Fruit fly (Drosophila melanogaster): Measurements from ENCODE around the gene Polr3C.

Polr3C gene

dm6 chr3R:12448889-12449314 lies 11.3 kb upstream of the Polr3C start, which contains the start of gene CG18549 (continued):
- peak; percentile 81 for TF ChIP-seq unc-4 (GFP tag; IDR thresholded peaks at IDR 0.05; ENCODE audit: partially characterized antibody)
- TF ChIP-seq tap (tag; optimal IDR thresholded peaks at IDR 0.05): peak; percentile 100
- peak; percentile 97 for TF ChIP-seq CG1603 (tag; optimal IDR thresholded peaks at IDR 0.05)
- peak; percentile 100 for TF ChIP-seq CG11456 (GFP tag; IDR thresholded peaks at IDR 0.05)
- peak; percentile 100 for TF ChIP-seq tin (GFP tag; optimal IDR thresholded peaks at IDR 0.05)
- peak; percentile 85 for TF ChIP-seq CG7928 (GFP tag; optimal IDR thresholded peaks at IDR 0.05)
- TF ChIP-seq Xrp1 (GFP tag; IDR thresholded peaks at IDR 0.05): peak; percentile 100
- TF ChIP-seq Oli (tag; optimal IDR thresholded peaks at IDR 0.05): peak; percentile 100
- TF ChIP-seq psq (GFP tag; optimal IDR thresholded peaks at IDR 0.05): peak; percentile 97
- peak; percentile 99 for TF ChIP-seq CG8944 (GFP tag; optimal IDR thresholded peaks at IDR 0.05)
- TF ChIP-seq ranshi (GFP tag; IDR thresholded peaks at IDR 0.05): peak; percentile 100
- peak; percentile 99 for TF ChIP-seq CG43689 (GFP tag; IDR thresholded peaks at IDR 0.05)
- TF ChIP-seq p53 (GFP tag; optimal IDR thresholded peaks at IDR 0.05): peak; percentile 96
- TF ChIP-seq CTCF (GFP tag; optimal IDR thresholded peaks at IDR 0.05): peak; percentile 81
- TF ChIP-seq CG4360 (GFP tag; IDR thresholded peaks at IDR 0.05): peak; percentile 95
- TF ChIP-seq unpg (GFP tag; optimal IDR thresholded peaks at IDR 0.05): peak; percentile 100
- peak; percentile 86 for TF ChIP-seq hbn (GFP tag; IDR thresholded peaks at IDR 0.05; ENCODE audit: partially characterized antibody)
- TF ChIP-seq hb (GFP tag; IDR thresholded peaks at IDR 0.05; ENCODE audit: partially characterized antibody): peak; percentile 72; the same call in 2 of the 3 replicates
- peak; percentile 100 for TF ChIP-seq lilli (GFP tag; optimal IDR thresholded peaks at IDR 0.05)
- TF ChIP-seq Mrtf (GFP tag; IDR thresholded peaks at IDR 0.05): peak; percentile 99
- no peak for TF ChIP-seq Lpt (GFP tag; optimal IDR thresholded peaks at IDR 0.05)
- peak; percentile 99 for TF ChIP-seq Six4 (GFP tag; optimal IDR thresholded peaks at IDR 0.05)
- peak; percentile 100 for TF ChIP-seq ken (GFP tag; IDR thresholded peaks at IDR 0.05)
- peak; percentile 71 for TF ChIP-seq ato (GFP tag; IDR thresholded peaks at IDR 0.05; ENCODE audit: partially characterized antibody)
- peak; percentile 99 for TF ChIP-seq btn (GFP tag; optimal IDR thresholded peaks at IDR 0.05)
- TF ChIP-seq CG6654 (GFP tag; optimal IDR thresholded peaks at IDR 0.05): peak; percentile 94
- peak; percentile 100 for TF ChIP-seq ci (GFP tag; IDR thresholded peaks at IDR 0.05)
- peak; percentile 85 for TF ChIP-seq sna (GFP tag; IDR thresholded peaks at IDR 0.05; ENCODE audit: partially characterized antibody)
- TF ChIP-seq Dfd (GFP tag; optimal IDR thresholded peaks at IDR 0.05): no peak
- peak; percentile 99 for TF ChIP-seq HLH54F (GFP tag; optimal IDR thresholded peaks at IDR 0.05)
- peak; percentile 99 for TF ChIP-seq gro (GFP tag; optimal IDR thresholded peaks at IDR 0.05)
- TF ChIP-seq tup (GFP tag; optimal IDR thresholded peaks at IDR 0.05): peak; percentile 99
- TF ChIP-seq Trl (optimal IDR thresholded peaks at IDR 0.05): peak; percentile 46 to 53
- TF ChIP-seq Trl (GFP tag; optimal IDR thresholded peaks at IDR 0.05): peak; percentile 99
- peak; percentile 100 for TF ChIP-seq Drgx (GFP tag; IDR thresholded peaks at IDR 0.05)
- TF ChIP-seq Dad (GFP tag; optimal IDR thresholded peaks at IDR 0.05): peak; percentile 99
- peak; percentile 99 for TF ChIP-seq CG13894 (tag; optimal IDR thresholded peaks at IDR 0.05)
- peak; percentile 99 for TF ChIP-seq CG13775 (GFP tag; optimal IDR thresholded peaks at IDR 0.05)
- no peak for TF ChIP-seq HLHmδ (GFP tag; optimal IDR thresholded peaks at IDR 0.05)
- peak; percentile 99 for TF ChIP-seq pho (GFP tag; optimal IDR thresholded peaks at IDR 0.05)
- peak; percentile 100 for TF ChIP-seq bcd (GFP tag; optimal IDR thresholded peaks at IDR 0.05)
- peak; percentile 98 for TF ChIP-seq wek (GFP tag; optimal IDR thresholded peaks at IDR 0.05)
- TF ChIP-seq tll (GFP tag; optimal IDR thresholded peaks at IDR 0.05): peak in 1 of 2 experiments; percentile 89
- TF ChIP-seq D19A (tag; optimal IDR thresholded peaks at IDR 0.05): peak; percentile 100
- TF ChIP-seq dan (GFP tag; IDR thresholded peaks at IDR 0.05): peak; percentile 97
- TF ChIP-seq onecut (GFP tag; IDR thresholded peaks at IDR 0.05): peak; percentile 100
- no peak for TF ChIP-seq Hr39 (optimal IDR thresholded peaks at IDR 0.05)
- TF ChIP-seq CG3838 (GFP tag; optimal IDR thresholded peaks at IDR 0.05): peak; percentile 99
- TF ChIP-seq gsb (GFP tag; IDR thresholded peaks at IDR 0.05): peak; percentile 100
- TF ChIP-seq phol (tag; optimal IDR thresholded peaks at IDR 0.05): peak; percentile 100
- peak; percentile 100 for TF ChIP-seq BtbVII (GFP tag; optimal IDR thresholded peaks at IDR 0.05)
- TF ChIP-seq vfl (GFP tag; optimal IDR thresholded peaks at IDR 0.05): peak; percentile 99
